Worm (Caenorhabditis elegans): Measurements from ENCODE around the gene pafo-1.

DNA sequence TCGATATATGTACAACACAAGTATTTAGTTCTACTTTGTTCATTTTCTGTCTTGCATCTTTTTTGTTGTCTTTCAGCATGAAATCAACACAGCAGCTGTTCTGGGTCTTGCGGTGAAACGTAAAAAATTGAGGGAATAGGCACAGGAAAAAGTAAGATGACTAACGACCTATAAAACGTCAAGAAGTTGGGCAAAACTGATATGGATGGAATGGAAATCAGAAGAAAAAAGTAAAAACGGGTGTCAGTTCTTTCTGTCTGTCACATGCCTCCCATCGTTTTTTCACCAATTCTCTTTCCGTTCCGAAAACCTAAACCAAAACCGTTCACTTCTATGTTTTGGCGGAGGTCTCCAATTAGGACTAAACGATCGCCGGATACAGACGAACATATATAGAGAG, 20.5 kb upstream of the pafo-1 start:
- TF ChIP-seq nhr-237 (tag; optimal IDR thresholded peaks at IDR 0.05), result no peak
- TF ChIP-seq mdl-1 (tag; optimal IDR thresholded peaks at IDR 0.05), result no peak
